Worm (Caenorhabditis elegans) whole organism, L1 larva: ENCODE results near the gene F44E5.15.

Source experiments
- C16A3.4 ChIP-seq: fragments of 150-350 bp; optimal IDR thresholded peaks from 2 replicates; lab custom pipeline; 2014; ENCODE audit warnings: missing biosample characterization, missing genetic modification characterization
- C34B4.2 ChIP-seq: sonication (generic microtip); optimal IDR thresholded peaks from 2 replicates; lab custom pipeline; 2017; ENCODE audit warnings: mild to moderate bottlenecking, missing genetic modification characterization, missing compliant biosample characterization
- F16B12.6 ChIP-seq: fragments of 150-350 bp; optimal IDR thresholded peaks from 2 replicates; lab custom pipeline; 2014; ENCODE audit warnings: missing biosample characterization, missing genetic modification characterization
- Y116A8C.19 ChIP-seq: sonication (generic microtip); optimal IDR thresholded peaks from 2 replicates; lab custom pipeline; 2016; ENCODE audit warnings: missing compliant biosample characterization, missing genetic modification characterization, borderline replicate concordance
- alr-1 ChIP-seq: fragments of 200-800 bp; sonication (Bioruptor generic); optimal IDR thresholded peaks from 2 replicates; lab custom pipeline; 2018; ENCODE audit warnings: borderline replicate concordance, mild to moderate bottlenecking, missing genetic modification characterization, missing compliant biosample characterization
- ceh-88 ChIP-seq: fragments of 200-800 bp; sonication (Bioruptor generic); IDR thresholded peaks from 2 replicates; pipeline ENCODE4 v1.3.6; 2022; ENCODE audit warnings: missing genetic modification characterization, missing compliant biosample characterization
- ceh-90 ChIP-seq: sonication (generic microtip); optimal IDR thresholded peaks from 2 replicates; lab custom pipeline; 2016; ENCODE audit warnings: missing genetic modification characterization, missing compliant biosample characterization
- ces-1 ChIP-seq: fragments of 150-350 bp; optimal IDR thresholded peaks from 2 replicates; lab custom pipeline; 2014; ENCODE audit warnings: missing biosample characterization, missing genetic modification reagents, missing genetic modification characterization
- dpl-1 ChIP-seq, 3 experiments: fragments of 150-350 bp in 2 of 3; sonication (generic microtip) in 1 of 3; optimal IDR thresholded peaks; 2 replicates each; lab custom pipeline; 2014 to 2017; ENCODE audit warnings: missing biosample characterization in 3 of 3, missing genetic modification characterization in 3 of 3, missing genetic modification reagents in 3 of 3
- dsc-1 ChIP-seq: sonication (generic microtip); optimal IDR thresholded peaks from 2 replicates; lab custom pipeline; 2016; ENCODE audit warnings: mild to moderate bottlenecking, missing genetic modification characterization, missing compliant biosample characterization
- efl-1 ChIP-seq, 4 experiments: fragments of 150-350 bp; optimal IDR thresholded peaks in 3 of 4; peaks in 1 of 4; 1 replicate in 1 of 4; 2 replicates in 3 of 4; lab custom pipeline; 2014; ENCODE audit warnings: missing biosample characterization in 2 of 4, missing genetic modification characterization in 2 of 4, missing genetic modification reagents in 2 of 4
- efl-3 ChIP-seq: fragments of 200-800 bp; sonication (Bioruptor generic); optimal IDR thresholded peaks from 2 replicates; lab custom pipeline; 2018; ENCODE audit warnings: mild to moderate bottlenecking, missing genetic modification characterization, missing compliant biosample characterization
- egl-13 ChIP-seq: sonication (generic microtip); optimal IDR thresholded peaks from 2 replicates; lab custom pipeline; 2016; ENCODE audit warnings: missing genotype, missing genetic modification reagents, missing genetic modification characterization, missing compliant biosample characterization
- egl-27 ChIP-seq, 2 experiments: fragments of 150-350 bp in 1 of 2; sonication (generic microtip); optimal IDR thresholded peaks; 3 replicates each; lab custom pipeline; 2017 to 2018; ENCODE audit warnings: missing biosample characterization in 2 of 2, missing genetic modification characterization in 2 of 2, missing genetic modification reagents in 2 of 2
- elt-2 ChIP-seq: sonication (generic microtip); optimal IDR thresholded peaks from 2 replicates; lab custom pipeline; 2016; ENCODE audit warnings: missing genetic modification characterization, mild to moderate bottlenecking, inconsistent platforms, missing compliant biosample characterization, missing genetic modification reagents
- ets-5 ChIP-seq: fragments of 200-800 bp; sonication (Bioruptor generic); IDR thresholded peaks from 2 replicates; pipeline ENCODE4 v1.3.6; 2022; ENCODE audit warnings: missing genetic modification characterization, missing compliant biosample characterization
- fkh-10 ChIP-seq: sonication (generic microtip); optimal IDR thresholded peaks from 2 replicates; lab custom pipeline; 2017; ENCODE audit warnings: missing biosample characterization, missing genetic modification reagents, missing genetic modification characterization
- fkh-4 ChIP-seq: sonication (generic microtip); optimal IDR thresholded peaks from 2 replicates; lab custom pipeline; 2016; ENCODE audit warnings: missing compliant biosample characterization, missing genetic modification characterization, borderline replicate concordance
- fos-1 ChIP-seq: fragments of 150-350 bp; optimal IDR thresholded peaks from 2 replicates; lab custom pipeline; 2014; ENCODE audit warnings: missing biosample characterization, missing genetic modification characterization
- hlh-17 ChIP-seq: fragments of 200-800 bp; sonication (Bioruptor generic); optimal IDR thresholded peaks from 2 replicates; lab custom pipeline; 2018; ENCODE audit warnings: missing genetic modification characterization, mild to moderate bottlenecking, missing compliant biosample characterization, moderate library complexity, borderline replicate concordance
- hlh-4 ChIP-seq: sonication (generic microtip); optimal IDR thresholded peaks from 2 replicates; lab custom pipeline; 2016; ENCODE audit warnings: mild to moderate bottlenecking, missing genetic modification characterization, missing compliant biosample characterization
- jun-1 ChIP-seq: fragments of 150-350 bp; optimal IDR thresholded peaks from 2 replicates; lab custom pipeline; 2014; ENCODE audit warnings: missing biosample characterization, missing genetic modification reagents, missing genetic modification characterization
- lin-13 ChIP-seq: fragments of 150-350 bp; optimal IDR thresholded peaks from 2 replicates; lab custom pipeline; 2014; ENCODE audit warnings: missing biosample characterization, missing genetic modification reagents, missing genetic modification characterization
- lin-14 ChIP-seq: fragments of 200-800 bp; sonication (Bioruptor generic); optimal IDR thresholded peaks from 2 replicates; lab custom pipeline; 2018; ENCODE audit warnings: mild to moderate bottlenecking, missing genetic modification characterization, moderate library complexity, missing compliant biosample characterization
- lin-15B ChIP-seq: fragments of 150-350 bp; sonication (generic microtip); optimal IDR thresholded peaks from 3 replicates; lab custom pipeline; 2014; ENCODE audit warnings: missing biosample characterization, missing genetic modification characterization
- lin-35 ChIP-seq, 2 experiments: fragments of 150-350 bp; optimal IDR thresholded peaks; 2 replicates each; lab custom pipeline; 2014; ENCODE audit warnings: missing biosample characterization in 2 of 2, missing genetic modification characterization in 2 of 2, missing genetic modification reagents in 2 of 2
- lin-39 ChIP-seq: fragments of 150-350 bp; optimal IDR thresholded peaks from 2 replicates; lab custom pipeline; 2014; ENCODE audit warnings: missing biosample characterization, missing genetic modification reagents, missing genetic modification characterization
- lsy-2 ChIP-seq, 2 experiments: fragments of 150-350 bp; optimal IDR thresholded peaks; 2 replicates each; lab custom pipeline; 2014; ENCODE audit warnings: missing biosample characterization in 2 of 2, missing genetic modification characterization in 2 of 2
- mef-2 ChIP-seq: fragments of 150-350 bp; optimal IDR thresholded peaks from 2 replicates; lab custom pipeline; 2014; ENCODE audit warnings: missing biosample characterization, missing genetic modification characterization
- nhr-19 ChIP-seq: fragments of 200-800 bp; sonication (Bioruptor generic); conservative IDR thresholded peaks from 2 replicates; pipeline ENCODE4 v1.3.6; 2022; ENCODE audit warnings: missing genetic modification characterization, missing compliant biosample characterization
- nhr-28 ChIP-seq: fragments of 150-350 bp; optimal IDR thresholded peaks from 2 replicates; lab custom pipeline; 2014; ENCODE audit warnings: missing biosample characterization, missing genetic modification characterization
- nhr-71 ChIP-seq: sonication (generic microtip); optimal IDR thresholded peaks from 2 replicates; lab custom pipeline; 2016; ENCODE audit warnings: mild to moderate bottlenecking, missing genetic modification characterization, moderate library complexity, missing compliant biosample characterization
- nhr-76 ChIP-seq: sonication (generic microtip); optimal IDR thresholded peaks from 2 replicates; lab custom pipeline; 2017; ENCODE audit warnings: missing biosample characterization, missing genetic modification characterization
- nhr-77 ChIP-seq: fragments of 150-350 bp; optimal IDR thresholded peaks from 2 replicates; lab custom pipeline; 2014; ENCODE audit warnings: missing biosample characterization, missing genetic modification characterization
- nhr-84 ChIP-seq: sonication (generic microtip); optimal IDR thresholded peaks from 2 replicates; lab custom pipeline; 2017; ENCODE audit warnings: missing biosample characterization, missing genetic modification characterization
- nhr-85 ChIP-seq: sonication (generic microtip); peaks from one replicate; lab custom pipeline; 2016; ENCODE audit warnings: missing genetic modification characterization, inconsistent platforms, missing compliant biosample characterization
- pag-3 ChIP-seq: sonication (generic microtip); optimal IDR thresholded peaks from 2 replicates; lab custom pipeline; 2017; ENCODE audit warnings: missing genetic modification characterization, mild to moderate bottlenecking, missing compliant biosample characterization, antibody characterized with exemption, borderline replicate concordance; ENCODE audit not compliant: insufficient read depth
- pax-3 ChIP-seq: fragments of 200-800 bp; sonication (Bioruptor generic); optimal IDR thresholded peaks from 2 replicates; lab custom pipeline; 2018; ENCODE audit warnings: mild to moderate bottlenecking, missing genetic modification characterization, moderate library complexity, missing compliant biosample characterization
- snpc-4 ChIP-seq: fragments of 150-350 bp; optimal IDR thresholded peaks from 2 replicates; lab custom pipeline; 2014; ENCODE audit warnings: missing biosample characterization, missing genetic modification characterization
- snu-23 ChIP-seq: sonication (generic microtip); optimal IDR thresholded peaks from 2 replicates; lab custom pipeline; 2016; ENCODE audit warnings: missing genetic modification characterization, missing compliant biosample characterization
- sox-4 ChIP-seq: sonication (generic microtip); optimal IDR thresholded peaks from 2 replicates; lab custom pipeline; 2016; ENCODE audit warnings: missing genetic modification characterization, missing compliant biosample characterization
- sptf-1 ChIP-seq: fragments of 150-350 bp; optimal IDR thresholded peaks from 2 replicates; lab custom pipeline; 2014; ENCODE audit warnings: missing biosample characterization, missing genetic modification characterization
- sup-37 ChIP-seq: fragments of 200-800 bp; sonication (Bioruptor generic); optimal IDR thresholded peaks from 2 replicates; lab custom pipeline; 2018; ENCODE audit warnings: mild to moderate bottlenecking, missing genetic modification characterization, missing compliant biosample characterization
- tbx-2 ChIP-seq: sonication (generic microtip); optimal IDR thresholded peaks from 2 replicates; lab custom pipeline; 2016; ENCODE audit warnings: missing genetic modification characterization, missing compliant biosample characterization
- unc-30 ChIP-seq: sonication (generic microtip); optimal IDR thresholded peaks from 2 replicates; lab custom pipeline; 2017; ENCODE audit warnings: missing biosample characterization, missing genetic modification characterization
- xbp-1 ChIP-seq: sonication (generic microtip); optimal IDR thresholded peaks from 2 replicates; lab custom pipeline; 2016; ENCODE audit warnings: missing genetic modification characterization, missing compliant biosample characterization
- zag-1 ChIP-seq: fragments of 150-350 bp; optimal IDR thresholded peaks from 2 replicates; lab custom pipeline; 2014; ENCODE audit warnings: missing biosample characterization, missing genetic modification characterization
- zip-4 ChIP-seq: fragments of 200-800 bp; sonication (Bioruptor generic); optimal IDR thresholded peaks from 2 replicates; lab custom pipeline; 2018; ENCODE audit warnings: mild to moderate bottlenecking, missing genetic modification characterization, moderate library complexity, missing compliant biosample characterization
- ztf-11 ChIP-seq, 2 experiments: sonication (generic microtip); optimal IDR thresholded peaks; 2 replicates each; lab custom pipeline; 2016 to 2017; ENCODE audit warnings: missing genetic modification characterization in 2 of 2, missing biosample characterization in 1 of 2, missing compliant biosample characterization in 1 of 2
- ztf-4 ChIP-seq: fragments of 150-350 bp; optimal IDR thresholded peaks from 2 replicates; lab custom pipeline; 2014; ENCODE audit warnings: missing biosample characterization, missing genetic modification characterization

F44E5.15 gene

ce11 chrII:11749490-11750172 lies 22.8 kb upstream of the F44E5.15 start (continued):
- TF ChIP-seq zip-4 (no peak), nhr-76 (tag; lab: Kevin White, UChicago) (peak; percentile 29), tbx-2 (tag; lab: Kevin White, UChicago) (peak; percentile 86), zag-1 (tag; lab: Kevin White, UChicago) (no peak), Y116A8C.19 (tag; lab: Kevin White, UChicago) (no peak), fkh-4 (peak; percentile 19), sptf-1 (tag; lab: Kevin White, UChicago) (no peak), lin-15B (peak; percentile 38), jun-1 (peak; percentile 69), ces-1 (GFP tag; lab: Kevin White, UChicago) (no peak), ceh-90 (tag; lab: Kevin White, UChicago) (no peak), ztf-11 (tag; optimal IDR thresholded peaks at IDR 0.05; lab: Kevin White, UChicago) (peak in 1 of 2 experiments; percentile 78), fos-1 (tag; lab: Kevin White, UChicago) (peak; percentile 33), hlh-4 (no peak), lin-14 (peak; percentile 95), F16B12.6 (peak; percentile 25), ets-5 (GFP tag; lab: Robert Waterston, UW) (no peak), lin-13 (GFP tag; lab: Kevin White, UChicago) (peak; percentile 59), nhr-19 (peak; percentile 67; the same call in 1 of the 2 replicates), dpl-1 (GFP tag; optimal IDR thresholded peaks at IDR 0.05; lab: Kevin White, UChicago) (peak; percentile 17 to 41 (median 40)), efl-3 (no peak), pax-3 (tag; lab: Kevin White, UChicago) (peak; percentile 59), dsc-1 (tag; lab: Kevin White, UChicago) (peak; percentile 70), sup-37 (GFP tag; lab: Kevin White, UChicago) (no peak), elt-2 (tag; lab: Kevin White, UChicago) (peak; percentile 53), fkh-10 (peak; percentile 55), lsy-2 (tag; optimal IDR thresholded peaks at IDR 0.05; lab: Kevin White, UChicago) (peak; percentile 73 to 80), C16A3.4 (peak; percentile 75), nhr-85 (peak; percentile 82), snpc-4 (tag; lab: Kevin White, UChicago) (peak; percentile 53), egl-27 (tag; optimal IDR thresholded peaks at IDR 0.05; lab: Kevin White, UChicago) (peak; percentile 49 to 64), alr-1 (no peak), snu-23 (GFP tag; lab: Kevin White, UChicago) (peak; percentile 90), nhr-71 (tag; lab: Kevin White, UChicago) (peak; percentile 96), lin-35 (GFP tag; optimal IDR thresholded peaks at IDR 0.05; lab: Kevin White, UChicago) (peak; percentile 54 to 59), nhr-77 (peak; percentile 89), sox-4 (tag; lab: Kevin White, UChicago) (peak; percentile 30), ztf-4 (peak; percentile 92), hlh-17 (GFP tag; lab: Kevin White, UChicago) (no peak), lin-39 (tag; lab: Kevin White, UChicago) (peak; percentile 8), nhr-84 (tag; lab: Kevin White, UChicago) (no peak), efl-1 (optimal IDR thresholded peaks at IDR 0.05; lab: Kevin White, UChicago) (peak; percentile 64 to 80), efl-1 (GFP tag; optimal IDR thresholded peaks at IDR 0.05 in 1 of 2; lab: Kevin White, UChicago) (peak; percentile 8 to 94), egl-13 (tag; lab: Kevin White, UChicago) (peak; percentile 78), pag-3 (tag; lab: Kevin White, UChicago) (no peak), unc-30 (tag; lab: Kevin White, UChicago) (no peak), ceh-88 (peak; percentile 63; the same call in 1 of the 2 replicates), nhr-28 (no peak), xbp-1 (tag; lab: Kevin White, UChicago) (peak; percentile 67), mef-2 (tag; lab: Kevin White, UChicago) (peak; percentile 6), C34B4.2 (tag; lab: Kevin White, UChicago) (no peak)
- TF ChIP-seq, all 84 proteins: peak for 54
